Worm (Caenorhabditis elegans) whole organism, mixed stage, embryonic: ENCODE data around the gene aakg-4.

Experiments used
- blmp-1 ChIP-seq: fragments of 150-350 bp; optimal IDR thresholded peaks from 2 replicates; lab custom pipeline; 2014; ENCODE audit warnings: missing biosample characterization, missing genetic modification characterization
- elt-3 ChIP-seq: fragments of 150-350 bp; optimal IDR thresholded peaks from 2 replicates; lab custom pipeline; 2014; ENCODE audit warnings: missing biosample characterization, missing genetic modification characterization
- ham-2 ChIP-seq: fragments of 200-800 bp; sonication (Bioruptor generic); optimal IDR thresholded peaks from 2 replicates; lab custom pipeline; 2018; ENCODE audit warnings: mild to moderate bottlenecking, missing genetic modification characterization, missing compliant biosample characterization
- hlh-1 ChIP-seq: fragments of 150-350 bp; optimal IDR thresholded peaks from 2 replicates; lab custom pipeline; 2014; ENCODE audit warnings: missing biosample characterization, missing genetic modification reagents, missing genetic modification characterization
- lin-13 ChIP-seq: fragments of 150-350 bp; optimal IDR thresholded peaks from 2 replicates; lab custom pipeline; 2014; ENCODE audit warnings: missing biosample characterization, missing genetic modification characterization
- mab-5 ChIP-seq: fragments of 150-350 bp; optimal IDR thresholded peaks from 2 replicates; lab custom pipeline; 2014; ENCODE audit warnings: missing biosample characterization, missing genetic modification characterization
- nhr-12 ChIP-seq: fragments of 150-350 bp; optimal IDR thresholded peaks from 2 replicates; lab custom pipeline; 2014; ENCODE audit warnings: missing biosample characterization, missing genetic modification characterization
- nhr-28 ChIP-seq: fragments of 150-350 bp; optimal IDR thresholded peaks from 2 replicates; lab custom pipeline; 2014; ENCODE audit warnings: missing biosample characterization, missing genetic modification characterization
- nhr-76 ChIP-seq: sonication (generic microtip); optimal IDR thresholded peaks from 2 replicates; lab custom pipeline; 2017; ENCODE audit warnings: missing biosample characterization, missing genetic modification characterization
- pha-4 ChIP-seq: fragments of 150-350 bp; optimal IDR thresholded peaks from 2 replicates; lab custom pipeline; 2018; ENCODE audit warnings: missing biosample characterization, missing genetic modification reagents, missing genetic modification characterization
- sem-2 ChIP-seq: fragments of 200-800 bp; sonication (Bioruptor generic); optimal IDR thresholded peaks from 2 replicates; lab custom pipeline; 2018; ENCODE audit warnings: mild to moderate bottlenecking, missing genetic modification characterization, missing compliant biosample characterization
- snpc-4 ChIP-seq: fragments of 150-350 bp; optimal IDR thresholded peaks from 2 replicates; lab custom pipeline; 2014; ENCODE audit warnings: missing biosample characterization, missing genetic modification characterization
- sptf-1 ChIP-seq: sonication (generic microtip); optimal IDR thresholded peaks from 2 replicates; lab custom pipeline; 2017; ENCODE audit warnings: mild to moderate bottlenecking, missing genetic modification characterization, moderate library complexity, missing compliant biosample characterization
- unc-62 ChIP-seq: fragments of 150-350 bp; optimal IDR thresholded peaks from 2 replicates; lab custom pipeline; 2014; ENCODE audit warnings: missing biosample characterization, missing genetic modification reagents, missing genetic modification characterization

DNA sequence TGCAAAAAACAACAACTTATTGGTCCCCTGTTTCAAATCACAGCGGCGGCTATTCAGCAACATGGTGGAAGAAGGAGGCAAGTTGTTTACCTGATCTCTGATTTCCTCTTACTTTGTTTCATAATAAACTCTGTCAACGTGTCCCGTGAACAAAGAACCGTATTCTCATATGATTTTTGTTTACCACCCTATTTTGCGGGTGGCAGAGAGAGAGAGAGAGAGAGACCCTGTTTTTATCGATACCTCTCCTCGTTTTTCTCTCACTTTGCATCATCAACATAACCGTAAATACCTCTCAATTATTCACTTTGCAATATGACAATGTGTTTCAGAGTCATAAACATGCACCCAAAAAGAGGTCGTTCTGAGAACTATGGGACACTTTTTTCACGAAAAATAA is 1.7 kb downstream of the aakg-4 start:
- TF ChIP-seq mab-5 (tag; lab: Kevin White, UChicago) (no peak), nhr-12 (tag; lab: Kevin White, UChicago) (no peak), sem-2 (GFP tag; lab: Kevin White, UChicago) (no peak), hlh-1 (tag; lab: Kevin White, UChicago) (no peak), nhr-28 (tag; lab: Kevin White, UChicago) (no peak), ham-2 (GFP tag; lab: Kevin White, UChicago) (no peak), snpc-4 (tag; lab: Kevin White, UChicago) (no peak), elt-3 (no peak), sptf-1 (tag; lab: Kevin White, UChicago) (no peak), blmp-1 (tag; lab: Kevin White, UChicago) (no peak), unc-62 (no peak), lin-13 (no peak), nhr-76 (tag; lab: Kevin White, UChicago) (no peak), pha-4 (tag; lab: Kevin White, UChicago) (no peak)
